Worm (Caenorhabditis elegans): Measurements from ENCODE around the gene F36G3.2.

The F36G3.2 gene

ce11 chrX:9774323-9774722 is 19.8 kb downstream of the F36G3.2 start, which contains the start of gene T09B9.4:
T09B9.4 (minus strand) TSS chrX:9774352.
- TF ChIP-seq ztf-11 (tag; optimal IDR thresholded peaks at IDR 0.05) (no peak), ceh-39 (tag; optimal IDR thresholded peaks at IDR 0.05) (peak; percentile 4), mep-1 (tag; optimal IDR thresholded peaks at IDR 0.05) (peak; percentile 66)

DNA sequence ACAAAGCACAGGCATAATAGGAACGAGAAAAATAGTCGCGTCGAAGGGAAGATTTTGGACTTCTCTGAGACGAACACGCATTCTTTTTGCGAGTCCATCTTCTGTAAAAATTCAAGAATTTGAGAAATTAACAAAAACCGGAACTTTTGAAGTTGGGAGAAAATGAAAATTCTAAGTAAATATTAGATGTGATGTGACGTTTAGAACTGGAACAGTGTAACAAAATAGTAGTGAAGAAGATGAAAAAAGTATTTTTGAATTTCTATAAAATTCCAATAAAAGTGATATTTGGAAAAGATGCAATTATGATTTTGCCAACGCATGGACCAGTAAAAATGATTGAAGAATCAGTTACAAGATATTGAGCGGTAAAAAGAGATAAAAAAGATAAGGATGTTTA is 29.3 kb downstream of the F36G3.2 start, which contains the start of gene slc-17.9:
TSS of gene slc-17.9 (minus strand) at position 101 of the 400 bp plus-strand sequence.
- TF ChIP-seq snpc-4 (tag; optimal IDR thresholded peaks at IDR 0.05) (no peak), flh-1 (GFP tag; optimal IDR thresholded peaks at IDR 0.05) (no peak), mab-5 (tag; optimal IDR thresholded peaks at IDR 0.05) (no peak), mep-1 (tag; optimal IDR thresholded peaks at IDR 0.05) (no peak), sem-2 (GFP tag; optimal IDR thresholded peaks at IDR 0.05) (no peak), pha-4 (tag; optimal IDR thresholded peaks at IDR 0.05) (no peak), zip-8 (tag; optimal IDR thresholded peaks at IDR 0.05) (no peak), mls-2 (tag; optimal IDR thresholded peaks at IDR 0.05) (no peak), M03D4.4 (tag; optimal IDR thresholded peaks at IDR 0.05) (no peak), drap-1 (GFP tag; optimal IDR thresholded peaks at IDR 0.05) (no peak), elt-1 (tag; optimal IDR thresholded peaks at IDR 0.05; ENCODE audit: borderline replicate concordance, insufficient read depth) (no peak), ceh-39 (tag; optimal IDR thresholded peaks at IDR 0.05) (no peak), unc-120 (tag; optimal IDR thresholded peaks at IDR 0.05; ENCODE audit: poor library complexity, severe bottlenecking) (no peak), lin-13 (tag; optimal IDR thresholded peaks at IDR 0.05) (no peak), lin-32 (GFP tag; optimal IDR thresholded peaks at IDR 0.05) (no peak)

ce11 chrX:9763903-9764302 is 30.2 kb downstream of the F36G3.2 start:
- TF ChIP-seq unc-62 (GFP tag; optimal IDR thresholded peaks at IDR 0.05) (no peak), ces-1 (GFP tag; optimal IDR thresholded peaks at IDR 0.05) (no peak), ham-2 (GFP tag; optimal IDR thresholded peaks at IDR 0.05) (no peak), elt-3 (tag; optimal IDR thresholded peaks at IDR 0.05) (no peak), unc-39 (tag; optimal IDR thresholded peaks at IDR 0.05) (no peak), cnd-1 (tag; optimal IDR thresholded peaks at IDR 0.05) (no peak), mls-2 (tag; optimal IDR thresholded peaks at IDR 0.05) (no peak), zip-8 (tag; optimal IDR thresholded peaks at IDR 0.05) (no peak), mab-5 (tag; optimal IDR thresholded peaks at IDR 0.05) (no peak), ztf-11 (tag; optimal IDR thresholded peaks at IDR 0.05) (no peak), unc-120 (tag; optimal IDR thresholded peaks at IDR 0.05; ENCODE audit: poor library complexity, severe bottlenecking) (no peak), ceh-43 (GFP tag; optimal IDR thresholded peaks at IDR 0.05) (no peak), nhr-28 (tag; optimal IDR thresholded peaks at IDR 0.05) (no peak), bed-3 (GFP tag; optimal IDR thresholded peaks at IDR 0.05) (no peak), pha-4 (tag; optimal IDR thresholded peaks at IDR 0.05) (no peak), tbx-8 (GFP tag; optimal IDR thresholded peaks at IDR 0.05) (no peak), M03D4.4 (tag; optimal IDR thresholded peaks at IDR 0.05) (no peak), lsy-2 (tag; optimal IDR thresholded peaks at IDR 0.05) (no peak), nhr-76 (tag; optimal IDR thresholded peaks at IDR 0.05) (no peak), nhr-2 (tag; optimal IDR thresholded peaks at IDR 0.05) (no peak)

DNA sequence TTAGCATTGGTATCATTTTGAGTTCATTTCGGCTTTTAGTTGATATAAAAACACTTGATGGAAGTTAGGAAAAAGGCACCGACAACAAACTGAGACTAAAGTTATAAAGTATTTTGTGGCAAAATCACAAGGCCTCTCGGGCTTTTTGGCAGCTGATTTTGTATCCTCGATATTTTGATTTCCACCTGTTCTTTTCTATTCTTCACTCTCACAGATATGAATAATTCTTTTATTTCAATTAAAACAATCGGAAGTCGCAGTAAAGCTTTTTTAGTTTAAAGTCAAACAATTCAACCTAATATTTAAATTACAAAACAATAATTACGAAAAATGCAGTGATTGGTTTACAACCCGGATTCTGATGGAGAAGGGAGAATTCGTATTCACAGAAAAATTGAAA is 32.8 kb downstream of the F36G3.2 start, which contains the start of gene T09B9.3:
TSS of gene T09B9.3 (minus strand) at position 101 of the 400 bp plus-strand sequence.
- no peak for TF ChIP-seq nhr-12 (tag; optimal IDR thresholded peaks at IDR 0.05)
- no peak for TF ChIP-seq unc-62 (GFP tag; optimal IDR thresholded peaks at IDR 0.05)
- TF ChIP-seq nhr-28 (tag; optimal IDR thresholded peaks at IDR 0.05) = no peak
- TF ChIP-seq nhr-237 (tag; optimal IDR thresholded peaks at IDR 0.05) = no peak
- no peak for TF ChIP-seq nhr-2 (tag; optimal IDR thresholded peaks at IDR 0.05)
- TF ChIP-seq elt-1 (tag; optimal IDR thresholded peaks at IDR 0.05; ENCODE audit: borderline replicate concordance, insufficient read depth) = no peak
- no peak for TF ChIP-seq cnd-1 (tag; optimal IDR thresholded peaks at IDR 0.05)
- no peak for TF ChIP-seq ceh-43 (GFP tag; optimal IDR thresholded peaks at IDR 0.05)
- TF ChIP-seq ham-2 (GFP tag; optimal IDR thresholded peaks at IDR 0.05) = no peak

- no peak for TF ChIP-seq unc-120 (tag; optimal IDR thresholded peaks at IDR 0.05; ENCODE audit: poor library complexity, severe bottlenecking)
- TF ChIP-seq elt-3 (tag; optimal IDR thresholded peaks at IDR 0.05) = no peak
- no peak for TF ChIP-seq nhr-237 (tag; optimal IDR thresholded peaks at IDR 0.05)
- no peak for TF ChIP-seq ham-2 (GFP tag; optimal IDR thresholded peaks at IDR 0.05)
- no peak for TF ChIP-seq lin-32 (GFP tag; optimal IDR thresholded peaks at IDR 0.05)
Measured at ce11 chrX:9756971-9757370, 37.1 kb downstream of the F36G3.2 start, which contains the start of gene T09B9.1. T09B9.1 (plus strand) TSS chrX:9757271.

Measured in whole organism, mixed stage, embryonic.